Comparison of ENCODE assay signal across 1 fruit fly cellular context in genomic region chr3L:10858569-10858968, dm6.
TF ChIP-seq lines count a peak whose summit lies in the region.

No protein-coding gene starts in this region.

TF ChIP-seq in whole organism, embryonic, 481 proteins besides CTCF, POLR2A, EP300 and RAD21 (continued from another document and continues in another):
- TF ChIP-seq mam (GFP tag; optimal IDR thresholded peaks at IDR 0.05; lab: Kevin White, UChicago), result no peak
- peak; percentile 38 for TF ChIP-seq CG9727 (GFP tag; optimal IDR thresholded peaks at IDR 0.05; lab: Kevin White, UChicago)
- no peak for TF ChIP-seq CG30431 (GFP tag; optimal IDR thresholded peaks at IDR 0.05; lab: Kevin White, UChicago)
- TF ChIP-seq CG6854 (GFP tag; optimal IDR thresholded peaks at IDR 0.05; lab: Kevin White, UChicago), result no peak
- peak; percentile 12 for TF ChIP-seq CG1603 (tag; optimal IDR thresholded peaks at IDR 0.05; lab: Kevin White, UChicago)
- TF ChIP-seq Doc3 (GFP tag; IDR thresholded peaks at IDR 0.05; lab: Robert Waterston, UW; ENCODE audit: partially characterized antibody), result no peak
- TF ChIP-seq Stat92E (GFP tag; optimal IDR thresholded peaks at IDR 0.05; lab: Kevin White, UChicago), result no peak
- no peak for TF ChIP-seq Neu2 (GFP tag; optimal IDR thresholded peaks at IDR 0.05; lab: Kevin White, UChicago; ENCODE audit: borderline replicate concordance)
- no peak for TF ChIP-seq ssp (GFP tag; IDR thresholded peaks at IDR 0.05; lab: Robert Waterston, UW)
- no peak for TF ChIP-seq row (GFP tag; IDR thresholded peaks at IDR 0.05; lab: Robert Waterston, UW)
- no peak for TF ChIP-seq Med (GFP tag; lab: Kevin White, UChicago)
- no peak for TF ChIP-seq CG14441 (GFP tag; IDR thresholded peaks at IDR 0.05; lab: Robert Waterston, UW)
- TF ChIP-seq Hand (GFP tag; optimal IDR thresholded peaks at IDR 0.05; lab: Kevin White, UChicago), result no peak
- TF ChIP-seq Hr78 (GFP tag; optimal IDR thresholded peaks at IDR 0.05; lab: Kevin White, UChicago), result no peak
- TF ChIP-seq cato (GFP tag; optimal IDR thresholded peaks at IDR 0.05; lab: Kevin White, UChicago; ENCODE audit: borderline replicate concordance), result no peak
- TF ChIP-seq HLHmδ (GFP tag; optimal IDR thresholded peaks at IDR 0.05; lab: Kevin White, UChicago), result no peak
- no peak for TF ChIP-seq CG13287 (GFP tag; IDR thresholded peaks at IDR 0.05; lab: Robert Waterston, UW; ENCODE audit: partially characterized antibody)
- no peak for TF ChIP-seq CG3281 (GFP tag; optimal IDR thresholded peaks at IDR 0.05; lab: Kevin White, UChicago)
- no peak for TF ChIP-seq HLH3B (GFP tag; IDR thresholded peaks at IDR 0.05; lab: Robert Waterston, UW)
- TF ChIP-seq C15 (GFP tag; IDR thresholded peaks at IDR 0.05; lab: Robert Waterston, UW), result no peak
- no peak for TF ChIP-seq Dip3 (GFP tag; optimal IDR thresholded peaks at IDR 0.05; lab: Kevin White, UChicago)
- no peak for TF ChIP-seq CG12659 (GFP tag; optimal IDR thresholded peaks at IDR 0.05; lab: Kevin White, UChicago)
- no peak for TF ChIP-seq bbx (GFP tag; IDR thresholded peaks at IDR 0.05; lab: Robert Waterston, UW; ENCODE audit: partially characterized antibody)
- no peak for TF ChIP-seq bigmax (GFP tag; optimal IDR thresholded peaks at IDR 0.05; lab: Kevin White, UChicago)
- no peak for TF ChIP-seq knrl (GFP tag; IDR thresholded peaks at IDR 0.05; lab: Robert Waterston, UW; ENCODE audit: partially characterized antibody)
- no peak for TF ChIP-seq run (tag; optimal IDR thresholded peaks at IDR 0.05; lab: Kevin White, UChicago)
- TF ChIP-seq twi (tag; optimal IDR thresholded peaks at IDR 0.05; lab: Kevin White, UChicago), result peak; percentile 2
- no peak for TF ChIP-seq danr (GFP tag; IDR thresholded peaks at IDR 0.05; lab: Robert Waterston, UW)
- TF ChIP-seq pzg (GFP tag; optimal IDR thresholded peaks at IDR 0.05; lab: Kevin White, UChicago), result no peak
- no peak for TF ChIP-seq CG7556 (GFP tag; optimal IDR thresholded peaks at IDR 0.05; lab: Kevin White, UChicago)
- TF ChIP-seq CG2202 (tag; optimal IDR thresholded peaks at IDR 0.05; lab: Kevin White, UChicago), result peak; percentile 31
- no peak for TF ChIP-seq CG15514 (GFP tag; optimal IDR thresholded peaks at IDR 0.05; lab: Kevin White, UChicago)
- TF ChIP-seq Usf (GFP tag; optimal IDR thresholded peaks at IDR 0.05; lab: Kevin White, UChicago), result no peak
- peak; percentile 31 for TF ChIP-seq fd64A (GFP tag; optimal IDR thresholded peaks at IDR 0.05; lab: Kevin White, UChicago)
- TF ChIP-seq CG7987 (GFP tag; optimal IDR thresholded peaks at IDR 0.05; lab: Kevin White, UChicago), result peak; percentile 9
- TF ChIP-seq CG11560 (tag; IDR thresholded peaks at IDR 0.05; lab: Robert Waterston, UW), result no peak
- TF ChIP-seq CG12104 (GFP tag; optimal IDR thresholded peaks at IDR 0.05; lab: Kevin White, UChicago), result peak; percentile 1
- TF ChIP-seq TFAM (GFP tag; optimal IDR thresholded peaks at IDR 0.05; lab: Kevin White, UChicago), result no peak
- TF ChIP-seq CG4707 (GFP tag; optimal IDR thresholded peaks at IDR 0.05; lab: Kevin White, UChicago), result peak; percentile 15
- no peak for TF ChIP-seq Dip2 (GFP tag; IDR thresholded peaks at IDR 0.05; lab: Robert Waterston, UW)
- TF ChIP-seq Fer1 (GFP tag; optimal IDR thresholded peaks at IDR 0.05; lab: Kevin White, UChicago), result no peak
- TF ChIP-seq CG17568 (GFP tag; optimal IDR thresholded peaks at IDR 0.05; lab: Kevin White, UChicago), result peak; percentile 45
- TF ChIP-seq CG2116 (GFP tag; optimal IDR thresholded peaks at IDR 0.05; lab: Kevin White, UChicago), result peak; percentile 15
- peak; percentile 48 for TF ChIP-seq CG1529 (GFP tag; optimal IDR thresholded peaks at IDR 0.05; lab: Kevin White, UChicago)
- TF ChIP-seq Doc2 (GFP tag; IDR thresholded peaks at IDR 0.05; lab: Robert Waterston, UW), result no peak
- TF ChIP-seq Mad (GFP tag; optimal IDR thresholded peaks at IDR 0.05; lab: Kevin White, UChicago), result no peak
- TF ChIP-seq oc (tag; optimal IDR thresholded peaks at IDR 0.05; lab: Kevin White, UChicago), result no peak
- TF ChIP-seq Mes4 (GFP tag; optimal IDR thresholded peaks at IDR 0.05; lab: Kevin White, UChicago), result no peak
- no peak for TF ChIP-seq CG3065 (GFP tag; optimal IDR thresholded peaks at IDR 0.05; lab: Kevin White, UChicago)
- TF ChIP-seq repo (GFP tag; optimal IDR thresholded peaks at IDR 0.05; lab: Kevin White, UChicago), result no peak
- TF ChIP-seq CG12155 (GFP tag; optimal IDR thresholded peaks at IDR 0.05; lab: Kevin White, UChicago), result no peak
- TF ChIP-seq NK7.1 (GFP tag; optimal IDR thresholded peaks at IDR 0.05; lab: Kevin White, UChicago), result no peak
- TF ChIP-seq stwl (tag; optimal IDR thresholded peaks at IDR 0.05; lab: Kevin White, UChicago), result peak; percentile 9
- TF ChIP-seq Hr3 (GFP tag; optimal IDR thresholded peaks at IDR 0.05; lab: Kevin White, UChicago), result no peak
- no peak for TF ChIP-seq CHES-1-like (GFP tag; optimal IDR thresholded peaks at IDR 0.05; lab: Kevin White, UChicago)
- peak; percentile 48 for TF ChIP-seq nerfin-1 (tag; optimal IDR thresholded peaks at IDR 0.05; lab: Kevin White, UChicago)
- no peak for TF ChIP-seq yki (optimal IDR thresholded peaks at IDR 0.05; lab: Kevin White, UChicago)
- TF ChIP-seq sens-2 (GFP tag; IDR thresholded peaks at IDR 0.05; lab: Robert Waterston, UW), result no peak
- no peak for TF ChIP-seq Drgx (GFP tag; IDR thresholded peaks at IDR 0.05; lab: Robert Waterston, UW)
- TF ChIP-seq Pdp1 (GFP tag; optimal IDR thresholded peaks at IDR 0.05; lab: Kevin White, UChicago), result peak in 1 of 2 experiments; percentile 13
- TF ChIP-seq CG18764 (GFP tag; optimal IDR thresholded peaks at IDR 0.05; lab: Kevin White, UChicago), result no peak
- TF ChIP-seq ash1 (GFP tag; optimal IDR thresholded peaks at IDR 0.05; lab: Kevin White, UChicago), result no peak
- TF ChIP-seq CG10979 (tag; optimal IDR thresholded peaks at IDR 0.05; lab: Kevin White, UChicago), result peak; percentile 7
- peak; percentile 3 for TF ChIP-seq CG8290 (GFP tag; optimal IDR thresholded peaks at IDR 0.05; lab: Kevin White, UChicago)
- no peak for TF ChIP-seq CG8290 (tag; optimal IDR thresholded peaks at IDR 0.05; lab: Kevin White, UChicago)
- TF ChIP-seq lab (GFP tag; optimal IDR thresholded peaks at IDR 0.05; lab: Kevin White, UChicago), result peak; percentile 8
- no peak for TF ChIP-seq caup (GFP tag; optimal IDR thresholded peaks at IDR 0.05; lab: Kevin White, UChicago; ENCODE audit: severe bottlenecking)
- no peak for TF ChIP-seq NC2β (GFP tag; optimal IDR thresholded peaks at IDR 0.05; lab: Kevin White, UChicago)
- no peak for TF ChIP-seq h (optimal IDR thresholded peaks at IDR 0.05; lab: Kevin White, UChicago)
- TF ChIP-seq CG8478 (optimal IDR thresholded peaks at IDR 0.05; lab: Kevin White, UChicago), result no peak
- TF ChIP-seq Dek (tag; optimal IDR thresholded peaks at IDR 0.05; lab: Kevin White, UChicago), result no peak
- TF ChIP-seq Nf-YC (tag; optimal IDR thresholded peaks at IDR 0.05; lab: Kevin White, UChicago), result no peak
- peak; percentile 24 for TF ChIP-seq sqz (GFP tag; optimal IDR thresholded peaks at IDR 0.05; lab: Kevin White, UChicago)
- TF ChIP-seq CG9215 (GFP tag; IDR thresholded peaks at IDR 0.05; lab: Robert Waterston, UW), result no peak
- no peak for TF ChIP-seq Atf6 (GFP tag; IDR thresholded peaks at IDR 0.05; lab: Robert Waterston, UW)
- peak; percentile 90 for TF ChIP-seq Kr (GFP tag; optimal IDR thresholded peaks at IDR 0.05; lab: Kevin White, UChicago)
- TF ChIP-seq CG5953 (GFP tag; IDR thresholded peaks at IDR 0.05; lab: Robert Waterston, UW), result no peak
- TF ChIP-seq CG2875 (GFP tag; optimal IDR thresholded peaks at IDR 0.05; lab: Kevin White, UChicago), result peak; percentile 46
- no peak for TF ChIP-seq Xbp1 (GFP tag; optimal IDR thresholded peaks at IDR 0.05; lab: Kevin White, UChicago)
- TF ChIP-seq slp2 (GFP tag; optimal IDR thresholded peaks at IDR 0.05; lab: Kevin White, UChicago), result no peak
- TF ChIP-seq odd (GFP tag; optimal IDR thresholded peaks at IDR 0.05; lab: Kevin White, UChicago), result no peak
- TF ChIP-seq zen2 (GFP tag; IDR thresholded peaks at IDR 0.05; lab: Robert Waterston, UW; ENCODE audit: partially characterized antibody), result no peak
- TF ChIP-seq hb (GFP tag; IDR thresholded peaks at IDR 0.05; lab: Robert Waterston, UW; ENCODE audit: partially characterized antibody), result no peak
- no peak for TF ChIP-seq Taf1 (GFP tag; IDR thresholded peaks at IDR 0.05; lab: Robert Waterston, UW)
- peak in 1 of 2 experiments; percentile 48 for TF ChIP-seq crp (GFP tag; optimal IDR thresholded peaks at IDR 0.05; lab: Kevin White, UChicago)
- TF ChIP-seq Meics (GFP tag; optimal IDR thresholded peaks at IDR 0.05; lab: Kevin White, UChicago), result no peak
- TF ChIP-seq CG7963 (GFP tag; IDR thresholded peaks at IDR 0.05; lab: Robert Waterston, UW; ENCODE audit: partially characterized antibody), result no peak
- TF ChIP-seq sna (GFP tag; IDR thresholded peaks at IDR 0.05; lab: Robert Waterston, UW; ENCODE audit: partially characterized antibody), result no peak
- no peak for TF ChIP-seq HLH54F (GFP tag; optimal IDR thresholded peaks at IDR 0.05; lab: Kevin White, UChicago)
- TF ChIP-seq ERR (GFP tag; optimal IDR thresholded peaks at IDR 0.05; lab: Kevin White, UChicago), result no peak
- no peak for TF ChIP-seq GATAe (GFP tag; conservative IDR thresholded peaks at IDR 0.05; lab: Robert Waterston, UW)
- peak; percentile 74 for TF ChIP-seq chm (GFP tag; IDR thresholded peaks at IDR 0.05; lab: Robert Waterston, UW)
- no peak for TF ChIP-seq fd102C (GFP tag; optimal IDR thresholded peaks at IDR 0.05; lab: Kevin White, UChicago)
- no peak for TF ChIP-seq CG13775 (GFP tag; optimal IDR thresholded peaks at IDR 0.05; lab: Kevin White, UChicago)
- TF ChIP-seq CG10959 (GFP tag; IDR thresholded peaks at IDR 0.05; lab: Robert Waterston, UW), result no peak
- peak; percentile 15 for TF ChIP-seq CG6813 (GFP tag; optimal IDR thresholded peaks at IDR 0.05; lab: Kevin White, UChicago)
- no peak for TF ChIP-seq nmo (GFP tag; optimal IDR thresholded peaks at IDR 0.05; lab: Kevin White, UChicago)
- no peak for TF ChIP-seq B-H2 (GFP tag; optimal IDR thresholded peaks at IDR 0.05; lab: Kevin White, UChicago)
- no peak for TF ChIP-seq gfzf (GFP tag; optimal IDR thresholded peaks at IDR 0.05; lab: Kevin White, UChicago)
- no peak for TF ChIP-seq Gug (GFP tag; IDR thresholded peaks at IDR 0.05; lab: Robert Waterston, UW)
- no peak for TF ChIP-seq CG17829 (tag; optimal IDR thresholded peaks at IDR 0.05; lab: Kevin White, UChicago)
- TF ChIP-seq CG6272 (GFP tag; IDR thresholded peaks at IDR 0.05; lab: Robert Waterston, UW), result no peak
- TF ChIP-seq dan (GFP tag; IDR thresholded peaks at IDR 0.05; lab: Robert Waterston, UW), result no peak
- peak; percentile 0 for TF ChIP-seq psq (GFP tag; optimal IDR thresholded peaks at IDR 0.05; lab: Kevin White, UChicago)
- TF ChIP-seq Hr39 (optimal IDR thresholded peaks at IDR 0.05; lab: Kevin White, UChicago), result no peak
- TF ChIP-seq CG10321 (GFP tag; IDR thresholded peaks at IDR 0.05; lab: Robert Waterston, UW), result peak; percentile 24; the same call in 1 of the 2 replicates
- TF ChIP-seq CG11695 (GFP tag; IDR thresholded peaks at IDR 0.05; lab: Robert Waterston, UW), result no peak
- no peak for TF ChIP-seq CG34224 (GFP tag; IDR thresholded peaks at IDR 0.05; lab: Robert Waterston, UW; ENCODE audit: partially characterized antibody)
- peak; percentile 64 for TF ChIP-seq da (GFP tag; optimal IDR thresholded peaks at IDR 0.05; lab: Kevin White, UChicago)
- no peak for TF ChIP-seq HLH4C (GFP tag; IDR thresholded peaks at IDR 0.05; lab: Robert Waterston, UW; ENCODE audit: partially characterized antibody)
- TF ChIP-seq crol (GFP tag; IDR thresholded peaks at IDR 0.05; lab: Robert Waterston, UW), result no peak
- no peak for TF ChIP-seq Aef1 (GFP tag; IDR thresholded peaks at IDR 0.05; lab: Robert Waterston, UW)
- TF ChIP-seq Sox102F (GFP tag; optimal IDR thresholded peaks at IDR 0.05; lab: Kevin White, UChicago), result no peak
- TF ChIP-seq CG31224 (GFP tag; IDR thresholded peaks at IDR 0.05; lab: Robert Waterston, UW), result no peak
- no peak for TF ChIP-seq Ptx1 (GFP tag; IDR thresholded peaks at IDR 0.05; lab: Robert Waterston, UW)
- TF ChIP-seq kni (GFP tag; optimal IDR thresholded peaks at IDR 0.05; lab: Kevin White, UChicago), result peak; percentile 48
- TF ChIP-seq unpg (GFP tag; optimal IDR thresholded peaks at IDR 0.05; lab: Kevin White, UChicago), result no peak
- no peak for TF ChIP-seq CG17802 (tag; optimal IDR thresholded peaks at IDR 0.05; lab: Kevin White, UChicago)
- no peak for TF ChIP-seq org-1 (GFP tag; optimal IDR thresholded peaks at IDR 0.05; lab: Kevin White, UChicago)
- TF ChIP-seq dmrt11E (tag; optimal IDR thresholded peaks at IDR 0.05; lab: Kevin White, UChicago), result peak; percentile 57
- TF ChIP-seq sug (tag; optimal IDR thresholded peaks at IDR 0.05; lab: Kevin White, UChicago), result no peak
- no peak for TF ChIP-seq zen (tag; optimal IDR thresholded peaks at IDR 0.05; lab: Kevin White, UChicago)
- TF ChIP-seq CG1832 (GFP tag; optimal IDR thresholded peaks at IDR 0.05; lab: Kevin White, UChicago), result peak; percentile 57
- no peak for TF ChIP-seq al (GFP tag; IDR thresholded peaks at IDR 0.05; lab: Robert Waterston, UW)
- no peak for TF ChIP-seq phol (tag; optimal IDR thresholded peaks at IDR 0.05; lab: Kevin White, UChicago)
- TF ChIP-seq ken (GFP tag; IDR thresholded peaks at IDR 0.05; lab: Robert Waterston, UW), result no peak
- no peak for TF ChIP-seq CG14965 (GFP tag; optimal IDR thresholded peaks at IDR 0.05; lab: Kevin White, UChicago; ENCODE audit: borderline replicate concordance)
- no peak for TF ChIP-seq Fer3 (tag; optimal IDR thresholded peaks at IDR 0.05; lab: Kevin White, UChicago)
- no peak for TF ChIP-seq CG3838 (GFP tag; optimal IDR thresholded peaks at IDR 0.05; lab: Kevin White, UChicago)
- peak; percentile 5 for TF ChIP-seq CG11504 (tag; optimal IDR thresholded peaks at IDR 0.05; lab: Kevin White, UChicago)
- no peak for TF ChIP-seq D19A (tag; optimal IDR thresholded peaks at IDR 0.05; lab: Kevin White, UChicago)
- TF ChIP-seq Asciz (GFP tag; optimal IDR thresholded peaks at IDR 0.05; lab: Kevin White, UChicago), result peak; percentile 47
- TF ChIP-seq ro (GFP tag; IDR thresholded peaks at IDR 0.05; lab: Robert Waterston, UW), result no peak
- TF ChIP-seq pita (GFP tag; optimal IDR thresholded peaks at IDR 0.05; lab: Kevin White, UChicago), result no peak
- no peak for TF ChIP-seq tio (GFP tag; optimal IDR thresholded peaks at IDR 0.05; lab: Kevin White, UChicago)
- TF ChIP-seq unc-4 (GFP tag; IDR thresholded peaks at IDR 0.05; lab: Robert Waterston, UW; ENCODE audit: partially characterized antibody), result no peak
- TF ChIP-seq CG12236 (GFP tag; optimal IDR thresholded peaks at IDR 0.05; lab: Kevin White, UChicago), result peak; percentile 57
- TF ChIP-seq emc (GFP tag; optimal IDR thresholded peaks at IDR 0.05; lab: Kevin White, UChicago), result no peak
